Fruit fly (Drosophila melanogaster) whole organism, embryonic: ENCODE measurements around the gene Ndae1.

Source experiments
- Abd-B ChIP-seq: fragments of 200-800 bp; sonication (Bioruptor generic); optimal IDR thresholded peaks from 2 replicates; lab custom pipeline; 2018; ENCODE audit warnings: missing biosample characterization, mild to moderate bottlenecking, missing genetic modification characterization, moderate library complexity
- Atf-2 ChIP-seq: fragments of 200-800 bp; sonication (Bioruptor generic); optimal IDR thresholded peaks from 2 replicates; lab custom pipeline; 2016; ENCODE audit warnings: missing biosample characterization, missing genetic modification characterization
- B-H1 ChIP-seq: fragments of 200-800 bp; sonication (Bioruptor generic); IDR thresholded peaks from 3 replicates; pipeline ENCODE4 v1.3.6; 2022; ENCODE audit warnings: missing biosample characterization, missing genetic modification characterization
- B-H2 ChIP-seq: fragments of 200-800 bp; sonication (Bioruptor generic); optimal IDR thresholded peaks from 2 replicates; lab custom pipeline; 2018; ENCODE audit warnings: missing biosample characterization, mild to moderate bottlenecking, missing genetic modification characterization
- Bdp1 ChIP-seq: fragments of 200-800 bp; sonication (Bioruptor generic); optimal IDR thresholded peaks from 3 replicates; lab custom pipeline; 2016; ENCODE audit warnings: missing biosample characterization, missing genetic modification characterization
- Blimp-1 ChIP-seq: fragments of 200-800 bp; sonication (Bioruptor generic); optimal IDR thresholded peaks from 3 replicates; lab custom pipeline; 2018; ENCODE audit warnings: missing biosample characterization, missing genetic modification characterization, mild to moderate bottlenecking, moderate library complexity, missing genetic modification reagents
- CG10366 ChIP-seq: fragments of 200-800 bp; sonication (Bioruptor generic); IDR thresholded peaks from 2 replicates; pipeline ENCODE4 v1.3.6; 2022; ENCODE audit warnings: missing biosample characterization, missing genetic modification characterization
- CG10654 ChIP-seq: fragments of 200-800 bp; sonication (Bioruptor generic); optimal IDR thresholded peaks from 2 replicates; lab custom pipeline; 2016; ENCODE audit warnings: missing biosample characterization, missing genetic modification characterization
- CG11504 ChIP-seq: fragments of 200-800 bp; sonication (Bioruptor generic); optimal IDR thresholded peaks from 3 replicates; lab custom pipeline; 2019; ENCODE audit warnings: missing biosample characterization, mild to moderate bottlenecking, missing genetic modification characterization, moderate library complexity
- CG11723 ChIP-seq: fragments of 200-800 bp; sonication (Bioruptor generic); optimal IDR thresholded peaks from 2 replicates; lab custom pipeline; 2017; ENCODE audit warnings: missing biosample characterization, mild to moderate bottlenecking, missing genetic modification characterization
- CG12659 ChIP-seq: fragments of 200-800 bp; sonication (Bioruptor generic); optimal IDR thresholded peaks from 3 replicates; lab custom pipeline; 2017; ENCODE audit warnings: mild to moderate bottlenecking, missing biosample characterization, missing genetic modification reagents, missing genetic modification characterization
- CG14667 ChIP-seq: fragments of 200-800 bp; sonication (Bioruptor generic); IDR thresholded peaks from 2 replicates; pipeline ENCODE4 v1.3.6; 2022; ENCODE audit warnings: missing biosample characterization, missing genetic modification characterization
- CG2129 ChIP-seq: fragments of 200-800 bp; sonication (Bioruptor generic); IDR thresholded peaks from 2 replicates; pipeline ENCODE4 v1.3.6; 2022; ENCODE audit warnings: missing biosample characterization, missing genetic modification characterization; ENCODE audit not compliant: partially characterized antibody
- CG3163 ChIP-seq: fragments of 200-800 bp; sonication (Bioruptor generic); optimal IDR thresholded peaks from 3 replicates; lab custom pipeline; 2016; ENCODE audit warnings: missing biosample characterization, missing genetic modification characterization
- CG33213 ChIP-seq: fragments of 200-800 bp; sonication (Bioruptor generic); optimal IDR thresholded peaks from 3 replicates; lab custom pipeline; 2016; ENCODE audit warnings: missing biosample characterization, missing genetic modification characterization
- CG4730 ChIP-seq: fragments of 200-800 bp; sonication (Bioruptor generic); IDR thresholded peaks from 2 replicates; pipeline ENCODE4 v1.3.6; 2022; ENCODE audit warnings: missing biosample characterization, missing genetic modification characterization
- CG5180 ChIP-seq: fragments of 200-800 bp; sonication (Bioruptor generic); optimal IDR thresholded peaks from 3 replicates; lab custom pipeline; 2017; ENCODE audit warnings: missing biosample characterization, missing genetic modification characterization, mild to moderate bottlenecking, moderate library complexity, missing genetic modification reagents
- CG5953 ChIP-seq: fragments of 200-800 bp; sonication (Bioruptor generic); IDR thresholded peaks from 2 replicates; pipeline ENCODE4 v1.3.6; 2022; ENCODE audit warnings: missing biosample characterization, missing genetic modification characterization
- CG6254 ChIP-seq: fragments of 200-800 bp; sonication (Bioruptor generic); optimal IDR thresholded peaks from 3 replicates; lab custom pipeline; 2017; ENCODE audit warnings: mild to moderate bottlenecking, missing biosample characterization, missing genetic modification reagents, missing genetic modification characterization
- CG8944 ChIP-seq: fragments of 200-800 bp; sonication (Bioruptor generic); optimal IDR thresholded peaks from 3 replicates; lab custom pipeline; 2016; ENCODE audit warnings: missing biosample characterization, missing genetic modification characterization
- CG9437 ChIP-seq: fragments of 200-800 bp; sonication (Bioruptor generic); optimal IDR thresholded peaks from 2 replicates; lab custom pipeline; 2018; ENCODE audit warnings: missing biosample characterization, mild to moderate bottlenecking, missing genetic modification characterization
- CG9609 ChIP-seq: fragments of 200-800 bp; sonication (Bioruptor generic); optimal IDR thresholded peaks from 3 replicates; lab custom pipeline; 2016; ENCODE audit warnings: missing biosample characterization, missing genetic modification characterization
- CTCF ChIP-seq: fragments of 200-800 bp; sonication (Bioruptor generic); optimal IDR thresholded peaks from 2 replicates; lab custom pipeline; 2017; ENCODE audit warnings: missing biosample characterization, mild to moderate bottlenecking, missing genetic modification characterization, moderate library complexity
- Dip3 ChIP-seq: fragments of 200-800 bp; sonication (Bioruptor generic); optimal IDR thresholded peaks from 3 replicates; lab custom pipeline; 2016; ENCODE audit warnings: missing biosample characterization, missing genetic modification characterization
- Dref ChIP-seq: fragments of 200-800 bp; sonication (Bioruptor generic); IDR thresholded peaks from 2 replicates; pipeline ENCODE4 v1.3.6; 2022; ENCODE audit warnings: missing biosample characterization, missing genetic modification characterization
- Gsc ChIP-seq: fragments of 200-800 bp; sonication (Bioruptor generic); IDR thresholded peaks from 2 replicates; pipeline ENCODE4 v1.3.6; 2022; ENCODE audit warnings: missing biosample characterization, missing genetic modification characterization
- HHEX ChIP-seq: fragments of 200-800 bp; sonication (Bioruptor generic); optimal IDR thresholded peaks from 3 replicates; lab custom pipeline; 2017; ENCODE audit warnings: missing biosample characterization, mild to moderate bottlenecking, missing genetic modification characterization, missing genetic modification reagents
- HmgD ChIP-seq: fragments of 200-800 bp; sonication (Bioruptor generic); optimal IDR thresholded peaks from 3 replicates; lab custom pipeline; 2016; ENCODE audit warnings: missing biosample characterization, missing genetic modification characterization
- Jarid2 ChIP-seq: fragments of 200-800 bp; sonication (Bioruptor generic); optimal IDR thresholded peaks from 3 replicates; lab custom pipeline; 2017; ENCODE audit warnings: mild to moderate bottlenecking, missing biosample characterization, missing genetic modification reagents, missing genetic modification characterization
- Mes4 ChIP-seq: fragments of 200-800 bp; sonication (Bioruptor generic); optimal IDR thresholded peaks from 2 replicates; lab custom pipeline; 2016; ENCODE audit warnings: missing biosample characterization, missing genetic modification characterization
- NC2α ChIP-seq: fragments of 200-800 bp; sonication (Bioruptor generic); optimal IDR thresholded peaks from 2 replicates; lab custom pipeline; 2016; ENCODE audit warnings: missing biosample characterization, missing genetic modification characterization
- NK7.1 ChIP-seq: fragments of 200-800 bp; sonication (Bioruptor generic); optimal IDR thresholded peaks from 3 replicates; lab custom pipeline; 2016; ENCODE audit warnings: missing biosample characterization, missing genetic modification characterization
- Oaz ChIP-seq: fragments of 200-800 bp; sonication (Bioruptor generic); IDR thresholded peaks from 2 replicates; pipeline ENCODE4 v1.3.6; 2022; ENCODE audit warnings: missing biosample characterization, missing genetic modification characterization
- Tbp ChIP-seq: fragments of >200 bp; optimal IDR thresholded peaks from 2 replicates; lab custom pipeline; 2018; ENCODE audit warnings: missing biosample characterization, missing genetic modification characterization
- Xrp1 ChIP-seq: fragments of 200-800 bp; sonication (Bioruptor generic); IDR thresholded peaks from 2 replicates; pipeline ENCODE4 v1.3.6; 2022; ENCODE audit warnings: missing biosample characterization, missing genetic modification characterization
- bcd ChIP-seq: fragments of 200-800 bp; sonication (Bioruptor generic); optimal IDR thresholded peaks from 2 replicates; lab custom pipeline; 2017; ENCODE audit warnings: missing biosample characterization, mild to moderate bottlenecking, missing genetic modification characterization
- caup ChIP-seq: fragments of 200-800 bp; sonication (Bioruptor generic); optimal IDR thresholded peaks from 3 replicates; lab custom pipeline; 2017; ENCODE audit warnings: missing biosample characterization, mild to moderate bottlenecking, missing genetic modification characterization, moderate library complexity; ENCODE audit not compliant: severe bottlenecking
- dmrt11E ChIP-seq: fragments of 200-800 bp; sonication (Bioruptor generic); optimal IDR thresholded peaks from 3 replicates; lab custom pipeline; 2018; ENCODE audit warnings: missing biosample characterization, mild to moderate bottlenecking, missing genetic modification characterization, moderate library complexity
- fd96Cb ChIP-seq: fragments of 200-800 bp; sonication (Bioruptor generic); optimal IDR thresholded peaks from 2 replicates; lab custom pipeline; 2018; ENCODE audit warnings: missing biosample characterization, mild to moderate bottlenecking, missing genetic modification characterization, moderate library complexity
- gt ChIP-seq: fragments of 200-800 bp; sonication (Bioruptor generic); IDR thresholded peaks from 2 replicates; pipeline ENCODE4 v1.3.6; 2022; ENCODE audit warnings: missing biosample characterization, missing genetic modification characterization
- ham ChIP-seq: fragments of 200-800 bp; sonication (Bioruptor generic); IDR thresholded peaks from 2 replicates; pipeline ENCODE4 v1.3.6; 2022; ENCODE audit warnings: missing biosample characterization, missing genetic modification characterization
- hb ChIP-seq: fragments of 200-800 bp; sonication (Bioruptor generic); IDR thresholded peaks from 3 replicates; pipeline ENCODE4 v1.3.6; 2022; ENCODE audit warnings: missing biosample characterization, missing genetic modification characterization; ENCODE audit not compliant: partially characterized antibody
- nau ChIP-seq: fragments of 200-800 bp; sonication (Bioruptor generic); optimal IDR thresholded peaks from 3 replicates; lab custom pipeline; 2017; ENCODE audit warnings: missing biosample characterization, mild to moderate bottlenecking, missing genetic modification characterization, missing genetic modification reagents
- onecut ChIP-seq: fragments of 200-800 bp; sonication (Bioruptor generic); IDR thresholded peaks from 2 replicates; pipeline ENCODE4 v1.3.6; 2022; ENCODE audit warnings: missing biosample characterization, missing genetic modification characterization
- pfk ChIP-seq: fragments of 200-800 bp; sonication (Bioruptor generic); optimal IDR thresholded peaks from 2 replicates; lab custom pipeline; 2018; ENCODE audit warnings: missing biosample characterization, mild to moderate bottlenecking, missing genetic modification characterization, moderate library complexity
- pnt ChIP-seq: fragments of 200-800 bp; sonication (Bioruptor generic); optimal IDR thresholded peaks from 3 replicates; lab custom pipeline; 2016; ENCODE audit warnings: missing biosample characterization, missing genetic modification characterization
- pros ChIP-seq: fragments of 200-800 bp; sonication (Bioruptor generic); optimal IDR thresholded peaks from 3 replicates; lab custom pipeline; 2019; ENCODE audit warnings: missing biosample characterization, mild to moderate bottlenecking, missing genetic modification characterization, moderate library complexity
- sna ChIP-seq: fragments of 200-800 bp; sonication (Bioruptor generic); IDR thresholded peaks from 2 replicates; pipeline ENCODE4 v1.3.6; 2022; ENCODE audit warnings: missing biosample characterization, missing genetic modification characterization; ENCODE audit not compliant: partially characterized antibody
- sr ChIP-seq: fragments of 200-800 bp; sonication (Bioruptor generic); IDR thresholded peaks from 3 replicates; pipeline ENCODE4 v1.3.6; 2022; ENCODE audit warnings: missing biosample characterization, missing genetic modification characterization
- trh ChIP-seq: fragments of 200-800 bp; sonication (Bioruptor generic); optimal IDR thresholded peaks from 2 replicates; lab custom pipeline; 2016; ENCODE audit warnings: missing biosample characterization, missing genetic modification characterization
- wdn ChIP-seq: fragments of 200-800 bp; sonication (Bioruptor generic); IDR thresholded peaks from 2 replicates; pipeline ENCODE4 v1.3.6; 2022; ENCODE audit warnings: missing biosample characterization, missing genetic modification characterization
- wek ChIP-seq: fragments of 200-800 bp; sonication (Bioruptor generic); optimal IDR thresholded peaks from 3 replicates; lab custom pipeline; 2018; ENCODE audit warnings: missing biosample characterization, mild to moderate bottlenecking, missing genetic modification characterization, moderate library complexity
- zen2 ChIP-seq: fragments of 200-800 bp; sonication (Bioruptor generic); IDR thresholded peaks from 3 replicates; pipeline ENCODE4 v1.3.6; 2022; ENCODE audit warnings: missing biosample characterization, missing genetic modification characterization; ENCODE audit not compliant: partially characterized antibody

Ndae1 gene

DNA sequence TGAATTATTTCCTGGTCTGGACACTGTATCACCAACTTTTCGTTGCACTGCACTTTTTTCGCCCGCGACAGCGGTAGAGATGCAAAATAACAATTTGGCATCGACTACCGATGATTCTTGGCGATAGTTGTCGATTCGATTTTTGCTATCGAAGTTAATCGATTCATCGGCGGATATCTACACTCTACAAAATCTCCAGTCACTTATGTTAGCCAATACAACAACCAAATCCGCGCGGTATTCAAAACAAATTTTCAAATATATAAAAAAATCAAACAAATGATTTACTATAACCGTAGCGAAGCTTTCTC, 45.0 kb downstream of the Ndae1 start, which contains the start of gene CG4502 (continued):
- no peak for TF ChIP-seq CG5180 (GFP tag; lab: Kevin White, UChicago)
- no peak for TF ChIP-seq CG9609 (GFP tag; lab: Kevin White, UChicago)
- TF ChIP-seq gt (GFP tag; lab: Robert Waterston, UW): no peak
- no peak for TF ChIP-seq CG10366 (GFP tag; lab: Robert Waterston, UW)
- TF ChIP-seq CG5953: no peak
- TF ChIP-seq wdn (GFP tag; lab: Robert Waterston, UW): no peak
- TF ChIP-seq Jarid2: no peak
- no peak for TF ChIP-seq nau (GFP tag; lab: Kevin White, UChicago)
- peak; percentile 100 for TF ChIP-seq zen2 (GFP tag; lab: Robert Waterston, UW)
- no peak for TF ChIP-seq NC2α
- TF ChIP-seq Oaz (GFP tag; lab: Robert Waterston, UW): no peak
- peak; percentile 99 for TF ChIP-seq CG2129 (GFP tag; lab: Robert Waterston, UW)
- no peak for TF ChIP-seq Gsc
- no peak for TF ChIP-seq CG8944
- TF ChIP-seq NK7.1 (GFP tag; lab: Kevin White, UChicago): no peak
- no peak for TF ChIP-seq CG6254 (GFP tag; lab: Kevin White, UChicago)
- no peak for TF ChIP-seq Dip3 (GFP tag; lab: Kevin White, UChicago)
- no peak for TF ChIP-seq pfk
- peak; percentile 23; the same call in 1 of the 2 replicates for TF ChIP-seq Xrp1 (GFP tag; lab: Robert Waterston, UW)
- TF ChIP-seq CG10654 (GFP tag; lab: Kevin White, UChicago): no peak
- no peak for TF ChIP-seq CG11723 (GFP tag; lab: Kevin White, UChicago)
- TF ChIP-seq CG33213 (GFP tag; lab: Kevin White, UChicago): peak; percentile 76
- TF ChIP-seq B-H2: peak; percentile 29
- TF ChIP-seq fd96Cb: no peak
- peak; percentile 9 for TF ChIP-seq caup (GFP tag; lab: Kevin White, UChicago)
- peak; percentile 99 for TF ChIP-seq hb
- no peak for TF ChIP-seq ham (GFP tag; lab: Robert Waterston, UW)
- no peak for TF ChIP-seq Blimp-1
- no peak for TF ChIP-seq pros
- peak; percentile 61 for TF ChIP-seq CTCF (GFP tag; lab: Kevin White, UChicago)
- TF ChIP-seq wek (GFP tag; lab: Kevin White, UChicago): no peak
- no peak for TF ChIP-seq Bdp1 (GFP tag; lab: Kevin White, UChicago)
- no peak for TF ChIP-seq HHEX (GFP tag; lab: Kevin White, UChicago)
- no peak for TF ChIP-seq B-H1 (GFP tag; lab: Robert Waterston, UW)
- no peak for TF ChIP-seq Abd-B
- no peak for TF ChIP-seq CG14667 (GFP tag; lab: Robert Waterston, UW)
- no peak for TF ChIP-seq sr (GFP tag; lab: Robert Waterston, UW)
- TF ChIP-seq CG9437 (GFP tag; lab: Kevin White, UChicago): no peak
- peak; percentile 77 for TF ChIP-seq CG12659
- TF ChIP-seq Atf-2 (GFP tag; lab: Kevin White, UChicago): no peak
- peak; percentile 100 for TF ChIP-seq Dref (GFP tag; lab: Robert Waterston, UW)
- TF ChIP-seq trh (GFP tag; lab: Kevin White, UChicago): no peak
- TF ChIP-seq pnt (GFP tag; lab: Kevin White, UChicago): no peak
- TF ChIP-seq CG4730 (GFP tag; lab: Robert Waterston, UW): no peak
- TF ChIP-seq HmgD (GFP tag; lab: Kevin White, UChicago): peak; percentile 40
- no peak for TF ChIP-seq CG3163 (GFP tag; lab: Kevin White, UChicago)
- TF ChIP-seq Tbp (GFP tag; lab: Kevin White, UChicago): no peak
- TF ChIP-seq bcd: peak; percentile 33
- TF ChIP-seq CG11504: no peak
- no peak for TF ChIP-seq dmrt11E (tag; lab: Kevin White, UChicago)
- TF ChIP-seq onecut (GFP tag; lab: Robert Waterston, UW): 0 out of 2 replicates have a peak, but pooled peaks have one; percentile 8
- TF ChIP-seq sna (GFP tag; lab: Robert Waterston, UW): peak; percentile 100
- no peak for TF ChIP-seq Mes4 (GFP tag; lab: Kevin White, UChicago)
